Fruit fly (Drosophila melanogaster): ENCODE data around the gene CG5418.

DNA sequence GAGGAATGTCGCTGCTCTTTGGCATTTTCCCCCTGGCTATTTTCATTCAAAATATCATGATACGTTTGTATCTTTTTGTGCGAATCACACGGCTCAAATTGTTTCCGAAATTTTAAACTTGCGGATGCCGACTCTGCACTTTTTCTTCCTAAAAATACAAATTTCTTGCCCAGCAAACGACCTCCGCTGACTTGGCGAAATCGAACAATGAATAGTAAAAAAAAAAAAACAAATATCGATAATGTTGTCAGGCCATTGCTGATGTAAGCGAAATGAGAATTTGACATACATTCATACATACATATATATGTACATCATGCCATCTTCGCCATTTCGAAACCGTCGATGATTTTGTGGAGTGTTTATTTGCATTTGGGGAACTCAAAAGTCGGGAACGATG lies 27.0 kb upstream of the CG5418 start:
- TF ChIP-seq br (GFP tag; optimal IDR thresholded peaks at IDR 0.05): no peak
- TF ChIP-seq Sp1 (GFP tag; optimal IDR thresholded peaks at IDR 0.05): no peak
